Worm (Caenorhabditis elegans) whole organism, young adult: ENCODE data around the gene gpa-11.

Experiments
- nfya-1 ChIP-seq: sonication (generic microtip); optimal IDR thresholded peaks from 2 replicates; lab custom pipeline; 2017; ENCODE audit warnings: antibody characterized with exemption, missing compliant biosample characterization, missing genetic modification characterization, borderline replicate concordance; ENCODE audit not compliant: insufficient read depth
- ztf-25 ChIP-seq: fragments of 200-800 bp; sonication (Bioruptor generic); IDR thresholded peaks from 2 replicates; pipeline ENCODE4 v1.3.6; 2022; ENCODE audit warnings: missing genetic modification reagents, missing genetic modification characterization, missing compliant biosample characterization

- TF ChIP-seq nfya-1 (tag; lab: Kevin White, UChicago): no peak
- TF ChIP-seq ztf-25 (GFP tag; lab: Robert Waterston, UW): no peak
These were observed 37.6 kb downstream of the gpa-11 start for ce11 chrII:4284305-4285193.
